Worm (Caenorhabditis elegans) whole organism, L2 larva: ENCODE measurements around the gene slc-5A12.

Experiments used
- C34F6.9 ChIP-seq: fragments of 150-350 bp; optimal IDR thresholded peaks from 2 replicates; lab custom pipeline; 2014; ENCODE audit warnings: missing biosample characterization, missing genetic modification characterization
- R02D3.7 ChIP-seq: fragments of 150-350 bp; optimal IDR thresholded peaks from 2 replicates; lab custom pipeline; 2014; ENCODE audit warnings: missing biosample characterization, missing genetic modification characterization
- Y55F3AM.14 ChIP-seq: fragments of 200-800 bp; sonication (Bioruptor generic); optimal IDR thresholded peaks from 2 replicates; lab custom pipeline; 2018; ENCODE audit warnings: mild to moderate bottlenecking, missing genetic modification characterization, missing compliant biosample characterization
- ZK546.5 ChIP-seq: sonication (generic microtip); optimal IDR thresholded peaks from 2 replicates; lab custom pipeline; 2017; ENCODE audit warnings: missing biosample characterization, missing genetic modification characterization
- alr-1 ChIP-seq: fragments of 150-350 bp; optimal IDR thresholded peaks from 2 replicates; lab custom pipeline; 2014; ENCODE audit warnings: missing biosample characterization, missing genetic modification characterization
- aly-2 ChIP-seq: fragments of 150-350 bp; optimal IDR thresholded peaks from 2 replicates; lab custom pipeline; 2014; ENCODE audit warnings: missing biosample characterization, missing genetic modification characterization
- ama-1 ChIP-seq: fragments of 150-350 bp; optimal IDR thresholded peaks from 2 replicates; lab custom pipeline; 2018; ENCODE audit warnings: inconsistent platforms
- blmp-1 ChIP-seq: sonication (generic microtip); optimal IDR thresholded peaks from 2 replicates; lab custom pipeline; 2017; ENCODE audit warnings: missing genetic modification characterization, mild to moderate bottlenecking, missing compliant biosample characterization, antibody characterized with exemption, moderate library complexity; ENCODE audit not compliant: insufficient read depth
- egl-27 ChIP-seq: sonication (generic microtip); optimal IDR thresholded peaks from 3 replicates; lab custom pipeline; 2017; ENCODE audit warnings: missing biosample characterization, missing genetic modification reagents, missing genetic modification characterization
- elt-1 ChIP-seq: fragments of 150-350 bp; optimal IDR thresholded peaks from 2 replicates; lab custom pipeline; 2014; ENCODE audit warnings: missing biosample characterization, missing genetic modification characterization
- fos-1 ChIP-seq: fragments of 150-350 bp; optimal IDR thresholded peaks from 2 replicates; lab custom pipeline; 2014; ENCODE audit warnings: missing biosample characterization, missing genetic modification characterization
- lin-13 ChIP-seq: fragments of 150-350 bp; optimal IDR thresholded peaks from 2 replicates; lab custom pipeline; 2014; ENCODE audit warnings: missing biosample characterization, missing genetic modification reagents, missing genetic modification characterization
- lsy-2 ChIP-seq, 2 experiments: fragments of 150-350 bp in 1 of 2; sonication (generic microtip) in 1 of 2; optimal IDR thresholded peaks; 2 replicates each; lab custom pipeline; 2014 to 2017; ENCODE audit warnings: missing biosample characterization in 2 of 2, missing genetic modification characterization in 2 of 2
- mab-5 ChIP-seq: fragments of 150-350 bp; optimal IDR thresholded peaks from 2 replicates; lab custom pipeline; 2014; ENCODE audit warnings: missing biosample characterization, missing genetic modification characterization
- mbf-1 ChIP-seq: sonication (generic microtip); optimal IDR thresholded peaks from 2 replicates; lab custom pipeline; 2017; ENCODE audit warnings: missing biosample characterization, missing genetic modification characterization
- mdl-1 ChIP-seq, 2 experiments: fragments of 150-350 bp in 1 of 2; sonication (generic microtip) in 1 of 2; optimal IDR thresholded peaks; 2 replicates each; lab custom pipeline; 2017; ENCODE audit warnings: missing biosample characterization in 2 of 2, missing genetic modification characterization in 2 of 2
- nhr-11 ChIP-seq: fragments of 150-350 bp; optimal IDR thresholded peaks from 2 replicates; lab custom pipeline; 2014; ENCODE audit warnings: missing biosample characterization, missing genetic modification characterization
- nhr-12 ChIP-seq: fragments of 150-350 bp; optimal IDR thresholded peaks from 2 replicates; lab custom pipeline; 2014; ENCODE audit warnings: missing biosample characterization, missing genetic modification characterization
- nhr-129 ChIP-seq: fragments of 150-350 bp; optimal IDR thresholded peaks from 2 replicates; lab custom pipeline; 2014; ENCODE audit warnings: missing biosample characterization, missing genetic modification characterization
- nhr-21 ChIP-seq: fragments of 150-350 bp; optimal IDR thresholded peaks from 2 replicates; lab custom pipeline; 2014; ENCODE audit warnings: missing biosample characterization, missing genetic modification characterization
- nhr-237 ChIP-seq: fragments of 150-350 bp; optimal IDR thresholded peaks from 2 replicates; lab custom pipeline; 2014; ENCODE audit warnings: missing biosample characterization, missing genetic modification characterization
- nhr-25 ChIP-seq: fragments of 150-350 bp; sonication (generic microtip); optimal IDR thresholded peaks from 3 replicates; lab custom pipeline; 2014; ENCODE audit warnings: missing biosample characterization, missing genetic modification characterization
- nhr-6 ChIP-seq: fragments of 150-350 bp; optimal IDR thresholded peaks from 2 replicates; lab custom pipeline; 2014; ENCODE audit warnings: missing biosample characterization, missing genetic modification characterization
- nhr-77 ChIP-seq: fragments of 150-350 bp; optimal IDR thresholded peaks from 2 replicates; lab custom pipeline; 2014; ENCODE audit warnings: missing biosample characterization, missing genetic modification characterization
- peb-1 ChIP-seq: fragments of 150-350 bp; optimal IDR thresholded peaks from 2 replicates; lab custom pipeline; 2014; ENCODE audit warnings: missing biosample characterization, missing genetic modification characterization
- sem-4 ChIP-seq: fragments of 150-350 bp; optimal IDR thresholded peaks from 2 replicates; lab custom pipeline; 2014; ENCODE audit warnings: missing biosample characterization, missing genetic modification reagents, missing genetic modification characterization
- sma-3 ChIP-seq: sonication (generic microtip); optimal IDR thresholded peaks from 2 replicates; lab custom pipeline; 2016; ENCODE audit warnings: missing genetic modification reagents, missing genetic modification characterization, missing compliant biosample characterization
- sma-9 ChIP-seq, 2 experiments: fragments of 150-350 bp in 1 of 2; sonication (generic microtip) in 1 of 2; optimal IDR thresholded peaks; 2 replicates each; lab custom pipeline; 2014 to 2016; ENCODE audit warnings: missing genetic modification characterization in 2 of 2, mild to moderate bottlenecking in 1 of 2, missing biosample characterization in 1 of 2, missing compliant biosample characterization in 1 of 2, missing genetic modification reagents in 1 of 2, moderate library complexity in 1 of 2
- snpc-4 ChIP-seq: fragments of 150-350 bp; optimal IDR thresholded peaks from 2 replicates; lab custom pipeline; 2014; ENCODE audit warnings: missing biosample characterization, missing genetic modification characterization
- unc-39 ChIP-seq: fragments of 150-350 bp; optimal IDR thresholded peaks from 2 replicates; lab custom pipeline; 2014; ENCODE audit warnings: missing biosample characterization, missing genetic modification characterization
- unc-55 ChIP-seq: fragments of 150-350 bp; sonication (generic microtip); optimal IDR thresholded peaks from 3 replicates; lab custom pipeline; 2014; ENCODE audit warnings: missing biosample characterization, missing genetic modification reagents, missing genetic modification characterization
- unc-62 ChIP-seq: fragments of 150-350 bp; optimal IDR thresholded peaks from 2 replicates; lab custom pipeline; 2014; ENCODE audit warnings: missing biosample characterization, missing genetic modification reagents, missing genetic modification characterization
- zag-1 ChIP-seq: fragments of 150-350 bp; optimal IDR thresholded peaks from 2 replicates; lab custom pipeline; 2014; ENCODE audit warnings: missing biosample characterization, missing genetic modification characterization

The slc-5A12 gene

DNA sequence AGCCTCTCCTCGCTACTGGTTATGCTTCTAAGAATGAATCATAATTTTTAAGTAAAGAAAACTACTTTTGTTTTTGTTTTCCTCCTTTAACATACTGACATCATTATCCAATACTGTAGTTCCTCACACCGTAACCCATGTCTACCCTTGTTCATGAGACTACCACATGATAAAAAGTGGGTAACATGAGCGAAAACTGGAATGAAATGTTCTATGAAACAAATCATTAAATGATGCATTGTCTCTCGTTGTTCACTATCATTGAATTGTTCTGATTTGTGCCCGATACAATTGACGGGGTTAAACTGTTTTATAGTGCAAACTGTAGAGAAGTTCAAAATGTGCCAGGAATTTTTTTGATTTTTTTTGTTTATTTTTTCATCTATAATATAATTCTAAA is 39.5 kb upstream of the slc-5A12 start (continued):
- TF ChIP-seq ZK546.5 (tag; lab: Kevin White, UChicago) = no peak
- no peak for TF ChIP-seq elt-1 (tag; lab: Kevin White, UChicago)
- no peak for TF ChIP-seq zag-1
- TF ChIP-seq sem-4 = no peak

DNA sequence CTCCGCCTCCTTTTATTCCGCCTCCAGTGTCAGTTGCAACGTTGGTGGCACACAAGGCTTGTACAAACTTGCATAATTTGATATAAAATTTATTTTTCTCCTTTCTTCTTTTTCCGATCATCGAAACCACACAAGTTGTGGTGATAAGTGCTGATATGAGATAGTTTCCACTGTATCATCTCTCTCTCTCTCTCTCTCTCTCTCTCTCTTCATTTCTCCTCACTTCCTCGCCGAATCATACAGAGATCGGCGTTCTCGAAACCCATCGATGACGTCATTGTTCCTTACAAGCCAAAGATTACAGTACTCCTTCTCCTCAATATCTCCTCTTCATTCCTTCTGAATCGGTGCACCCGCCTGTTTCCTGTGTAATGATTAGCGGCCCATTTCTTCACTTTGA is 37.9 kb upstream of the slc-5A12 start, which contains the start of gene nhr-43:
Gene nhr-43 (plus strand): TSS at position 233 of the 400 bp plus-strand sequence.
- TF ChIP-seq alr-1 (tag; lab: Kevin White, UChicago) (no peak), lin-13 (no peak), mbf-1 (no peak), egl-27 (tag; lab: Kevin White, UChicago) (peak; percentile 31), nhr-25 (peak; percentile 38), unc-39 (tag; lab: Kevin White, UChicago) (no peak), sma-3 (GFP tag; lab: Kevin White, UChicago) (peak; percentile 71), nhr-77 (tag; lab: Kevin White, UChicago) (no peak), R02D3.7 (tag; lab: Kevin White, UChicago) (no peak), sma-9 (GFP tag; optimal IDR thresholded peaks at IDR 0.05; lab: Kevin White, UChicago) (peak; percentile 76), sma-9 (tag; optimal IDR thresholded peaks at IDR 0.05; lab: Kevin White, UChicago) (no peak), nhr-21 (tag; lab: Kevin White, UChicago) (peak; percentile 69), sem-4 (peak; percentile 36), nhr-12 (tag; lab: Kevin White, UChicago) (no peak), fos-1 (tag; lab: Kevin White, UChicago) (peak; percentile 21), C34F6.9 (tag; lab: Kevin White, UChicago) (no peak), lsy-2 (tag; optimal IDR thresholded peaks at IDR 0.05; lab: Kevin White, UChicago) (peak in 1 of 2 experiments; percentile 21), blmp-1 (tag; lab: Kevin White, UChicago) (peak; percentile 20), unc-55 (GFP tag; lab: Kevin White, UChicago) (no peak)

DNA sequence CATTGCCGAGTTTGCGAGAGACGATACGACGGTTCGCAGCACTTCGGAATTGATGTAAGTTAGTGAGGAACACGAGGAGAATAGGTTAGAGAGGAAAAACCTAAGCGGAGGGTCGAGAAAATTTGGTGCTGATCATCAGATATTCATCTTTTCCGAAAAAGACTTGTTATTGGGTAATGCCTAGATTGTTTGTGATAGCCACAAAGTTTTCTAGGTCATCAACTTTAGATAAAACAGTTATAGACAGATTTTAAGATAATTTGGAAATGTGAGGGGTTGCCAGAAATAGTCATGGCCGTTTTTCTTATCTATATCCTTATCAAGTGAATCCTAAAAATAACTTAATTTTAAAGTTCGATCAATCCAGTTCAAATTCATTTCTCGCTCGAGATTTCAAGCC is 36.8 kb upstream of the slc-5A12 start:
- TF ChIP-seq elt-1 (tag; lab: Kevin White, UChicago) (peak; percentile 90), sma-9 (GFP tag; optimal IDR thresholded peaks at IDR 0.05; lab: Kevin White, UChicago) (peak; percentile 70), sma-9 (tag; optimal IDR thresholded peaks at IDR 0.05; lab: Kevin White, UChicago) (no peak), lsy-2 (tag; optimal IDR thresholded peaks at IDR 0.05; lab: Kevin White, UChicago) (no peak)

DNA sequence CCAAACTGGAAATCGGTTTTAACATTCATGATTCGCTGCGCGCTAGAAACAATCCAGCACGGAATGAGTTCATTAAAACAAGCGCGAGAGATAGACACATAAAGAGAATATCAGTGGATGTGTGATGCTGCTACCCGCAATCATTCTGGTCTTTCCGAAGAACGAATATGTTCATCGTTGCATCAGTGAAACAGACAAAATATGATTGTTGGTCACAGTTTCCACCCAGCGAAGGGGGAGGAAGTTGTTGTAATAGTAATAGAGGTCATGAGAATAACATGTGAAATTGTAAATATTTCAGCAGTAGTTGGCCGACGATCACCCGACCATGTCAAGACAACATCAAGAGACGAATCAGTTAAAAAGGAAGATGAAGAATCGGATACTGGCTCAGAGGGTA is 36.0 kb upstream of the slc-5A12 start:
- no peak for TF ChIP-seq peb-1 (tag; lab: Kevin White, UChicago)
- TF ChIP-seq ama-1 (lab: Kevin White, UChicago) = no peak
- TF ChIP-seq snpc-4 (tag; lab: Kevin White, UChicago) = no peak
- peak; percentile 12 for TF ChIP-seq sma-3 (GFP tag; lab: Kevin White, UChicago)
- peak; percentile 51 for TF ChIP-seq nhr-25
- TF ChIP-seq aly-2 (tag; lab: Kevin White, UChicago) = no peak
- TF ChIP-seq nhr-6 (tag; lab: Kevin White, UChicago) = no peak
- TF ChIP-seq nhr-11 (tag; lab: Kevin White, UChicago) = no peak
- TF ChIP-seq C34F6.9 (tag; lab: Kevin White, UChicago) = no peak
- TF ChIP-seq mdl-1 (tag; optimal IDR thresholded peaks at IDR 0.05; lab: Kevin White, UChicago) = no peak
- no peak for TF ChIP-seq fos-1 (tag; lab: Kevin White, UChicago)
- TF ChIP-seq sma-9 (GFP tag; optimal IDR thresholded peaks at IDR 0.05; lab: Kevin White, UChicago) = peak; percentile 53
- no peak for TF ChIP-seq sma-9 (tag; optimal IDR thresholded peaks at IDR 0.05; lab: Kevin White, UChicago)
- no peak for TF ChIP-seq nhr-237
- TF ChIP-seq mab-5 (tag; lab: Kevin White, UChicago) = no peak
- TF ChIP-seq Y55F3AM.14 (GFP tag; lab: Kevin White, UChicago) = no peak
- TF ChIP-seq blmp-1 (tag; lab: Kevin White, UChicago) = peak; percentile 27
- TF ChIP-seq unc-62 = no peak
- peak; percentile 10 for TF ChIP-seq egl-27 (tag; lab: Kevin White, UChicago)
- no peak for TF ChIP-seq unc-39 (tag; lab: Kevin White, UChicago)

DNA sequence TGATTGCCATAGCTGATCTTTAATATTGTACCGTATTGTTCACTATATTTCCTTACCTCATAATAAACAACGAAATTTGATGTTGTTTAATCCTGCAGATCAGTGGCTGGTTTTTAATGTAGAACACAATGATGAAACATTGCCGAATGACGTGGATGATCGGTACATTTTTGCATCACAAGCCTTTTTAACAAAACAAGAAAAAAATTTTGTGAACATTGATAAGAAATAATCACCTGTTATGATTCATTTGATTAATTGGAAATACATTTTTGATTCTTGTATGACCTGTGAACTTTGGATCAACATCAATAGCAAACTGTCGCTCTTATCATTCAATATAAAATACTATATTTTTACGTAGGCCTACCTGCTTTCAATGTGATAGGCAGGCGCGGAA is 34.4 kb upstream of the slc-5A12 start:
- no peak for TF ChIP-seq ama-1 (lab: Kevin White, UChicago)
- TF ChIP-seq egl-27 (tag; lab: Kevin White, UChicago) = no peak
- TF ChIP-seq lsy-2 (tag; optimal IDR thresholded peaks at IDR 0.05; lab: Kevin White, UChicago) = no peak
- no peak for TF ChIP-seq nhr-129
- TF ChIP-seq nhr-25 = peak; percentile 3
